Worm (Caenorhabditis elegans) whole organism, early embryonic: ENCODE data around the gene ZC239.4.

Source experiments
- B0310.2 ChIP-seq: sonication (generic microtip); optimal IDR thresholded peaks from 2 replicates; lab custom pipeline; 2016; ENCODE audit warnings: mild to moderate bottlenecking, missing genetic modification characterization, missing compliant biosample characterization
- ama-1 ChIP-seq: fragments of 150-350 bp; optimal IDR thresholded peaks from 2 replicates; lab custom pipeline; 2014
- ceh-13 ChIP-seq: fragments of 200-800 bp; sonication (Bioruptor generic); optimal IDR thresholded peaks from 2 replicates; lab custom pipeline; 2018; ENCODE audit warnings: mild to moderate bottlenecking, missing genetic modification characterization, missing compliant biosample characterization
- ets-7 ChIP-seq: sonication (generic microtip); optimal IDR thresholded peaks from 2 replicates; lab custom pipeline; 2016; ENCODE audit warnings: missing genotype, missing genetic modification characterization, missing compliant biosample characterization
- flt-1 ChIP-seq: fragments of 200-800 bp; sonication (Bioruptor generic); IDR thresholded peaks from 2 replicates; pipeline ENCODE4 v1.3.6; 2022; ENCODE audit warnings: missing genetic modification characterization, missing compliant biosample characterization
- hmbx-1 ChIP-seq: sonication (generic microtip); optimal IDR thresholded peaks from 2 replicates; lab custom pipeline; 2016; ENCODE audit warnings: mild to moderate bottlenecking, missing genetic modification characterization, missing compliant biosample characterization
- hmg-4 ChIP-seq: fragments of 200-800 bp; sonication (Bioruptor generic); optimal IDR thresholded peaks from 2 replicates; lab custom pipeline; 2018; ENCODE audit warnings: mild to moderate bottlenecking, missing genetic modification characterization, missing compliant biosample characterization
- hnd-1 ChIP-seq: sonication (generic microtip); optimal IDR thresholded peaks from 2 replicates; lab custom pipeline; 2016; ENCODE audit warnings: missing genetic modification characterization, missing compliant biosample characterization
- pes-1 ChIP-seq: fragments of 200-800 bp; sonication (Bioruptor generic); IDR thresholded peaks from 2 replicates; pipeline ENCODE4 v1.3.6; 2022; ENCODE audit warnings: missing genetic modification reagents, missing genetic modification characterization, missing compliant biosample characterization
- scrt-1 ChIP-seq: fragments of 200-800 bp; sonication (Bioruptor generic); IDR thresholded peaks from 2 replicates; pipeline ENCODE4 v1.3.6; 2022; ENCODE audit warnings: missing genetic modification characterization, missing compliant biosample characterization
- tbx-37 ChIP-seq: fragments of 200-800 bp; sonication (Bioruptor generic); conservative IDR thresholded peaks from 2 replicates; pipeline ENCODE4 v1.3.6; 2022; ENCODE audit warnings: missing genetic modification reagents, missing genetic modification characterization, missing compliant biosample characterization

DNA sequence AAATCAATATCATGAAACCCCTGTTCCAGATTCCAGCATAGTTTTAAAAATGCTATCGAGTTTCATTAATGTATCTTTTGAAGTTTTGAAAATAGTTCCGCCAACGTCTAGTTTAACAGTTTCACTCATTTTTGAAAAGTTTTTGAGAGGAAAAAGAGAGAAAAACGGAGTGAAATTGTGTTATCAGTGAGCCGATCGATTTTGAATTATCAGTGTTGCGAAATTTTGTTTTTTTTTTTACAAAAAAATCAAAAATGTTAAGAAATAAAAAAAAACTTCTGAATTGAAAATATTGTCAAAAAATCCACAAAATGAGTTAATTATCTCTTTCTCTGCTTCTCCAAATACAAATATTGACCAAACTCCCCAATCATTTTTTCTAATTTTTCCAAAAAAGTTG, 8.7 kb downstream of the ZC239.4 start, which contains the start of gene ZC239.13:
- TF ChIP-seq hmg-4 (GFP tag; lab: Kevin White, UChicago) (no peak), ama-1 (lab: Kevin White, UChicago) (no peak), scrt-1 (GFP tag; lab: Robert Waterston, UW) (no peak), flt-1 (GFP tag; lab: Robert Waterston, UW) (no peak), pes-1 (no peak), ceh-13 (no peak), B0310.2 (tag; lab: Kevin White, UChicago) (no peak), ets-7 (tag; lab: Kevin White, UChicago) (no peak), hnd-1 (tag; lab: Kevin White, UChicago) (no peak), tbx-37 (GFP tag; lab: Robert Waterston, UW) (no peak), hmbx-1 (no peak)
